Worm (Caenorhabditis elegans) whole organism, late embryonic: ENCODE measurements around the gene F10D7.11.
A peak's percentile ranks its signal among the peaks of the same experiment; 100 is the strongest.

Experiments
- F13H6.1 ChIP-seq: sonication (generic microtip); optimal IDR thresholded peaks from 2 replicates; lab custom pipeline; 2016; ENCODE audit warnings: missing genetic modification characterization, missing compliant biosample characterization
- K02D7.2 ChIP-seq: sonication (generic microtip); optimal IDR thresholded peaks from 2 replicates; lab custom pipeline; 2017; ENCODE audit warnings: mild to moderate bottlenecking, missing genetic modification characterization, missing compliant biosample characterization
- K09A11.1 ChIP-seq: sonication (generic microtip); optimal IDR thresholded peaks from 2 replicates; lab custom pipeline; 2017; ENCODE audit warnings: antibody characterized with exemption, mild to moderate bottlenecking, missing genetic modification characterization, missing compliant biosample characterization; ENCODE audit not compliant: insufficient read depth
- T23F11.4 ChIP-seq: fragments of 200-800 bp; sonication (Bioruptor generic); optimal IDR thresholded peaks from 2 replicates; lab custom pipeline; 2018; ENCODE audit warnings: mild to moderate bottlenecking, missing genetic modification characterization, missing compliant biosample characterization
- Y22D7AL.16 ChIP-seq: sonication (generic microtip); optimal IDR thresholded peaks from 2 replicates; lab custom pipeline; 2016; ENCODE audit warnings: missing genetic modification characterization, missing compliant biosample characterization
- ahr-1 ChIP-seq: sonication (generic microtip); optimal IDR thresholded peaks from 2 replicates; lab custom pipeline; 2016; ENCODE audit warnings: missing genetic modification characterization, missing compliant biosample characterization
- ama-1 ChIP-seq: fragments of 150-350 bp; optimal IDR thresholded peaks from 2 replicates; lab custom pipeline; 2014
- ceh-14 ChIP-seq: sonication (generic microtip); optimal IDR thresholded peaks from 2 replicates; lab custom pipeline; 2016; ENCODE audit warnings: missing genotype, missing genetic modification characterization, missing compliant biosample characterization
- ceh-18 ChIP-seq: sonication (generic microtip); optimal IDR thresholded peaks from 2 replicates; lab custom pipeline; 2016; ENCODE audit warnings: missing genetic modification characterization, missing compliant biosample characterization
- ceh-19 ChIP-seq: fragments of 200-800 bp; sonication (Bioruptor generic); optimal IDR thresholded peaks from 2 replicates; lab custom pipeline; 2018; ENCODE audit warnings: mild to moderate bottlenecking, missing genetic modification characterization, missing compliant biosample characterization
- ceh-24 ChIP-seq: sonication (generic microtip); optimal IDR thresholded peaks from 2 replicates; lab custom pipeline; 2016; ENCODE audit warnings: mild to moderate bottlenecking, missing genetic modification characterization, missing compliant biosample characterization
- ceh-30 ChIP-seq: fragments of 150-350 bp; optimal IDR thresholded peaks from 2 replicates; lab custom pipeline; 2014; ENCODE audit warnings: missing biosample characterization, missing genetic modification characterization
- ceh-31 ChIP-seq: sonication (generic microtip); optimal IDR thresholded peaks from 2 replicates; lab custom pipeline; 2016; ENCODE audit warnings: missing genetic modification characterization, missing compliant biosample characterization
- ceh-34 ChIP-seq: sonication (generic microtip); optimal IDR thresholded peaks from 2 replicates; lab custom pipeline; 2016; ENCODE audit warnings: mild to moderate bottlenecking, missing genetic modification characterization, missing compliant biosample characterization
- ceh-45 ChIP-seq: fragments of 200-800 bp; sonication (Bioruptor generic); IDR thresholded peaks from 2 replicates; pipeline ENCODE4 v1.3.6; 2022; ENCODE audit warnings: missing genetic modification reagents, missing genetic modification characterization, missing compliant biosample characterization
- ceh-48 ChIP-seq: sonication (generic microtip); optimal IDR thresholded peaks from 2 replicates; lab custom pipeline; 2016; ENCODE audit warnings: missing genetic modification characterization, inconsistent platforms, missing compliant biosample characterization
- ceh-6 ChIP-seq: fragments of 200-800 bp; sonication (Bioruptor generic); optimal IDR thresholded peaks from 2 replicates; lab custom pipeline; 2018; ENCODE audit warnings: mild to moderate bottlenecking, missing genetic modification characterization, missing compliant biosample characterization
- ceh-9 ChIP-seq: sonication (generic microtip); optimal IDR thresholded peaks from 2 replicates; lab custom pipeline; 2016; ENCODE audit warnings: mild to moderate bottlenecking, missing genetic modification characterization, inconsistent platforms, missing compliant biosample characterization
- che-1 ChIP-seq: sonication (generic microtip); optimal IDR thresholded peaks from 2 replicates; lab custom pipeline; 2016; ENCODE audit warnings: mild to moderate bottlenecking, missing genetic modification characterization, missing compliant biosample characterization
- dmd-4 ChIP-seq: sonication (generic microtip); optimal IDR thresholded peaks from 2 replicates; lab custom pipeline; 2016; ENCODE audit warnings: borderline replicate concordance, missing genetic modification characterization, missing compliant biosample characterization
- elt-2 ChIP-seq: sonication (generic microtip); optimal IDR thresholded peaks from 2 replicates; lab custom pipeline; 2016; ENCODE audit warnings: missing genetic modification reagents, missing genetic modification characterization, missing compliant biosample characterization
- elt-4 ChIP-seq: sonication (generic microtip); optimal IDR thresholded peaks from 2 replicates; lab custom pipeline; 2016; ENCODE audit warnings: missing genetic modification characterization, missing compliant biosample characterization
- ets-4 ChIP-seq: sonication (generic microtip); optimal IDR thresholded peaks from 2 replicates; lab custom pipeline; 2016; ENCODE audit warnings: missing genetic modification characterization, missing compliant biosample characterization
- eyg-1 ChIP-seq: sonication (generic microtip); optimal IDR thresholded peaks from 2 replicates; lab custom pipeline; 2016; ENCODE audit warnings: missing genotype, missing genetic modification characterization, missing compliant biosample characterization
- fax-1 ChIP-seq: sonication (generic microtip); optimal IDR thresholded peaks from 2 replicates; lab custom pipeline; 2016; ENCODE audit warnings: missing genotype, missing genetic modification characterization, missing compliant biosample characterization
- fkh-10 ChIP-seq: fragments of 150-350 bp; optimal IDR thresholded peaks from 2 replicates; lab custom pipeline; 2014; ENCODE audit warnings: missing biosample characterization, missing genetic modification reagents, missing genetic modification characterization
- gmeb-2 ChIP-seq: sonication (generic microtip); optimal IDR thresholded peaks from 2 replicates; lab custom pipeline; 2016; ENCODE audit warnings: missing genetic modification characterization, inconsistent platforms, missing compliant biosample characterization
- hlh-15 ChIP-seq: sonication (generic microtip); optimal IDR thresholded peaks from 2 replicates; lab custom pipeline; 2016; ENCODE audit warnings: missing genetic modification characterization, missing compliant biosample characterization
- hlh-8 ChIP-seq: sonication (generic microtip); optimal IDR thresholded peaks from 2 replicates; lab custom pipeline; 2016; ENCODE audit warnings: missing genotype, missing genetic modification characterization, missing compliant biosample characterization
- lin-11 ChIP-seq: fragments of 200-800 bp; sonication (Bioruptor generic); optimal IDR thresholded peaks from 2 replicates; lab custom pipeline; 2018; ENCODE audit warnings: mild to moderate bottlenecking, missing genetic modification characterization, missing compliant biosample characterization
- mec-3 ChIP-seq: sonication (generic microtip); optimal IDR thresholded peaks from 2 replicates; lab custom pipeline; 2016; ENCODE audit warnings: borderline replicate concordance, missing genetic modification characterization, missing compliant biosample characterization
- nfya-1 ChIP-seq: sonication (generic microtip); optimal IDR thresholded peaks from 2 replicates; lab custom pipeline; 2017; ENCODE audit warnings: missing genetic modification characterization, mild to moderate bottlenecking, missing compliant biosample characterization, antibody characterized with exemption, moderate library complexity
- nhr-11 ChIP-seq: fragments of 150-350 bp; optimal IDR thresholded peaks from 2 replicates; lab custom pipeline; 2014; ENCODE audit warnings: missing biosample characterization, missing genetic modification characterization
- nhr-232 ChIP-seq: sonication (generic microtip); optimal IDR thresholded peaks from 2 replicates; lab custom pipeline; 2016; ENCODE audit warnings: missing genetic modification characterization, missing compliant biosample characterization
- odd-2 ChIP-seq: sonication (generic microtip); optimal IDR thresholded peaks from 2 replicates; lab custom pipeline; 2017; ENCODE audit warnings: antibody characterized with exemption, mild to moderate bottlenecking, missing genetic modification characterization, missing compliant biosample characterization
- pros-1 ChIP-seq: fragments of 150-350 bp; optimal IDR thresholded peaks from 2 replicates; lab custom pipeline; 2014; ENCODE audit warnings: missing biosample characterization, missing genetic modification reagents, missing genetic modification characterization
- ref-2 ChIP-seq: sonication (generic microtip); optimal IDR thresholded peaks from 2 replicates; lab custom pipeline; 2016; ENCODE audit warnings: missing genetic modification characterization, missing compliant biosample characterization
- rnt-1 ChIP-seq: sonication (generic microtip); optimal IDR thresholded peaks from 2 replicates; lab custom pipeline; 2016; ENCODE audit warnings: missing genetic modification characterization, missing compliant biosample characterization
- sdc-2 ChIP-seq: sonication (generic microtip); optimal IDR thresholded peaks from 2 replicates; lab custom pipeline; 2016; ENCODE audit warnings: missing genotype, missing genetic modification characterization, missing compliant biosample characterization
- sox-2 ChIP-seq: fragments of 200-800 bp; sonication (Bioruptor generic); IDR thresholded peaks from 2 replicates; pipeline ENCODE4 v1.3.6; 2022; ENCODE audit warnings: missing genetic modification reagents, missing genetic modification characterization, missing compliant biosample characterization
- sox-4 ChIP-seq: sonication (generic microtip); optimal IDR thresholded peaks from 2 replicates; lab custom pipeline; 2017; ENCODE audit warnings: mild to moderate bottlenecking, missing genetic modification characterization, inconsistent platforms, missing compliant biosample characterization
- tbx-2 ChIP-seq: sonication (generic microtip); optimal IDR thresholded peaks from 2 replicates; lab custom pipeline; 2016; ENCODE audit warnings: missing genetic modification characterization, missing compliant biosample characterization
- tbx-7 ChIP-seq: sonication (generic microtip); optimal IDR thresholded peaks from 2 replicates; lab custom pipeline; 2016; ENCODE audit warnings: missing genotype, missing genetic modification characterization, missing compliant biosample characterization
- ttx-3 ChIP-seq: sonication (generic microtip); optimal IDR thresholded peaks from 2 replicates; lab custom pipeline; 2016; ENCODE audit warnings: missing genetic modification reagents, missing genetic modification characterization, missing compliant biosample characterization
- unc-3 ChIP-seq, 2 experiments: fragments of 200-800 bp in 1 of 2; sonication (Bioruptor generic) in 1 of 2; sonication (generic microtip) in 1 of 2; conservative IDR thresholded peaks in 1 of 2; optimal IDR thresholded peaks in 1 of 2; 2 replicates each; pipeline versions ENCODE4 v1.3.6 to Lab custom; 2016 to 2022; ENCODE audit warnings: missing compliant biosample characterization in 2 of 2, missing genetic modification characterization in 2 of 2, missing genetic modification reagents in 1 of 2
- unc-42 ChIP-seq: sonication (generic microtip); optimal IDR thresholded peaks from 2 replicates; lab custom pipeline; 2016; ENCODE audit warnings: missing genotype, missing genetic modification characterization, missing compliant biosample characterization
- unc-55 ChIP-seq: sonication (generic microtip); optimal IDR thresholded peaks from 2 replicates; lab custom pipeline; 2017; ENCODE audit warnings: missing biosample characterization, missing genetic modification reagents, missing genetic modification characterization
- unc-86 ChIP-seq: sonication (generic microtip); optimal IDR thresholded peaks from 2 replicates; lab custom pipeline; 2016; ENCODE audit warnings: missing genetic modification characterization, missing compliant biosample characterization
- ztf-16 ChIP-seq: sonication (generic microtip); optimal IDR thresholded peaks from 2 replicates; lab custom pipeline; 2017; ENCODE audit warnings: missing genetic modification characterization, missing compliant biosample characterization

The F10D7.11 gene

ce11 chrX:17362529-17362928 lies at the start of gene F10D7.11:
Gene F10D7.11 (plus strand): TSS chrX:17362829.
- TF ChIP-seq unc-42 (tag; lab: Kevin White, UChicago) (no peak), nhr-232 (tag; lab: Kevin White, UChicago) (no peak), ceh-45 (GFP tag; lab: Robert Waterston, UW) (no peak), nfya-1 (tag; lab: Kevin White, UChicago) (no peak), unc-55 (GFP tag; lab: Kevin White, UChicago) (no peak), ahr-1 (tag; lab: Kevin White, UChicago) (no peak), unc-3 (GFP tag; conservative IDR thresholded peaks at IDR 0.05; lab: Robert Waterston, UW) (no peak), unc-3 (tag; optimal IDR thresholded peaks at IDR 0.05; lab: Kevin White, UChicago) (no peak), elt-2 (tag; lab: Kevin White, UChicago) (no peak), ceh-31 (tag; lab: Kevin White, UChicago) (no peak), ceh-19 (no peak), T23F11.4 (GFP tag; lab: Kevin White, UChicago) (no peak)

DNA sequence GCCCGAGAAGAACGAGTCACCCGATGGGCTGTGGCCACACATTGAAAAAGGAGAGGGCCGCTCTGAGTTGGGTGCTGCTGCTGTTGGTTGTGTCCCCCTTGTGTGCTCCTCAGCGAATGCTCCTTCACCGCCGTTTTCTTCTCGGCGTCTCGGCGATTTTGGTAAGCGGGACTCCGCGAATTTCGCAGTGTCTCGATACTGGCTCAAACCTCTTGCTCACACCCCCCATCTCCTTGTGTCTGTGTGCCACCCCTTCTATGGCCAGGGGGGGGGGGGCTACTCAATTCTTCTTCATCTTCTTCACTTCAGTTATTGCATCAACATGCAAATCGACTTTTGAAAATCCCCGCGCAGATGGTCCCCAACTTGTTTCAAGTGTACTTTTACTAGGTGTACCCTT lies 47.7 kb upstream of the F10D7.11 start:
- TF ChIP-seq ztf-16 (tag; lab: Kevin White, UChicago) (no peak), fkh-10 (GFP tag; lab: Kevin White, UChicago) (no peak), ceh-19 (peak; percentile 56), pros-1 (tag; lab: Kevin White, UChicago) (peak; percentile 63), unc-86 (tag; lab: Kevin White, UChicago) (peak; percentile 17), gmeb-2 (tag; lab: Kevin White, UChicago) (no peak), ceh-30 (tag; lab: Kevin White, UChicago) (no peak), unc-55 (GFP tag; lab: Kevin White, UChicago) (no peak), T23F11.4 (GFP tag; lab: Kevin White, UChicago) (peak; percentile 29), ttx-3 (tag; lab: Kevin White, UChicago) (no peak), unc-42 (tag; lab: Kevin White, UChicago) (peak; percentile 88), K09A11.1 (tag; lab: Kevin White, UChicago) (no peak), ceh-34 (tag; lab: Kevin White, UChicago) (peak; percentile 72), F13H6.1 (peak; percentile 19), nfya-1 (tag; lab: Kevin White, UChicago) (peak; percentile 31), elt-4 (tag; lab: Kevin White, UChicago) (no peak), hlh-15 (tag; lab: Kevin White, UChicago) (no peak), nhr-11 (no peak), che-1 (tag; lab: Kevin White, UChicago) (peak; percentile 11), ahr-1 (tag; lab: Kevin White, UChicago) (peak; percentile 8), fax-1 (tag; lab: Kevin White, UChicago) (peak; percentile 35), ceh-24 (tag; lab: Kevin White, UChicago) (no peak), tbx-7 (tag; lab: Kevin White, UChicago) (no peak), tbx-2 (tag; lab: Kevin White, UChicago) (peak; percentile 50), dmd-4 (tag; lab: Kevin White, UChicago) (no peak), mec-3 (peak; percentile 71), elt-2 (tag; lab: Kevin White, UChicago) (no peak), sox-4 (peak; percentile 5), ceh-6 (GFP tag; lab: Kevin White, UChicago) (no peak), K02D7.2 (tag; lab: Kevin White, UChicago) (no peak), ceh-48 (peak; percentile 17), Y22D7AL.16 (tag; lab: Kevin White, UChicago) (no peak), sdc-2 (tag; lab: Kevin White, UChicago) (peak; percentile 68), ceh-9 (tag; lab: Kevin White, UChicago) (no peak), lin-11 (tag; lab: Kevin White, UChicago) (no peak), hlh-8 (tag; lab: Kevin White, UChicago) (peak; percentile 13), ama-1 (lab: Kevin White, UChicago) (no peak), rnt-1 (tag; lab: Kevin White, UChicago) (peak; percentile 8), sox-2 (GFP tag; lab: Robert Waterston, UW) (no peak), ref-2 (tag; lab: Kevin White, UChicago) (peak; percentile 66), ceh-18 (tag; lab: Kevin White, UChicago) (peak; percentile 63), ets-4 (tag; lab: Kevin White, UChicago) (no peak), unc-3 (GFP tag; conservative IDR thresholded peaks at IDR 0.05; lab: Robert Waterston, UW) (no peak), unc-3 (tag; optimal IDR thresholded peaks at IDR 0.05; lab: Kevin White, UChicago) (no peak), odd-2 (tag; lab: Kevin White, UChicago) (no peak), eyg-1 (tag; lab: Kevin White, UChicago) (no peak), ceh-14 (tag; lab: Kevin White, UChicago) (peak; percentile 36)
